Fruit fly (Drosophila melanogaster): ENCODE data around the gene abd-A.

DNA sequence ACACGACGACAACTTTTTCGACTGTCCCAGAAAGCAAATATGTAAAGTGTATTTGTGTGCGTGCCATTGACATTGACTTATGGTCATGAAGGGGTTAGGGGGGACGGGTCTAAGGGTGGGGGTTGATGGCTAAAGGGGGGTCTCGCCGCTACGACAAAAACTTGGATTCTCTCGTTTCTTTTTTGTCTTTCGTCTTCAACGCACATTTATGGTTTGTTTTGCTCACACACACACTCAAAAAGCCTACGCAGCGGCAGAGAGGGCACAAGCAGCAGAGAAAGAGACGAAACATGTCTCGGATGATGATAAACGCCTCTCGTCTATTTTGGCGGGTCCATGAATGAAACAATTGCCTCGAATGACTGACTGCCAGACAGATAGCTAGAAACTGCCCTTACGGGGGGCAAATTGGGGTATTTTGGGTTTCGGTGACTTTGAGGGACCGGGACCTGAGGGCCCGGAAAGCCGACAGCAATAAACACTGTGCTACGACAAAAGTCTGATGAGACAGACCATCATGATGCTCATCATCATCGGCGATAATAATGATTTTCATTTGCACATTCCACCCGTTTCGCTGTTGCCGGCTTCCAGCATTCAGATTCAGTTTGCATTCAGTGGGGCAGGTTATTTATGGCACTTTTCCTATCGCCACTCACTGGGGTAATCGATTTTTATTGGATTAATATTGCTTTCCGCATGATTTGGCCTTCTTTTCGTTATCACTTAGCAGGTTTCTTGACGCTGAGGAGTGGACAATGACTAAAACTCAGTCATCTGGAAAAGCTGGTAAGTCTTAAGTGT, 21.0 kb upstream of the abd-A start:
- TF ChIP-seq psq (GFP tag; optimal IDR thresholded peaks at IDR 0.05) (no peak), Mio (GFP tag; optimal IDR thresholded peaks at IDR 0.05) (no peak), CrebA (GFP tag; optimal IDR thresholded peaks at IDR 0.05; ENCODE audit: borderline replicate concordance) (no peak), dmrt93B (GFP tag; optimal IDR thresholded peaks at IDR 0.05) (no peak), GATAd (GFP tag; optimal IDR thresholded peaks at IDR 0.05) (no peak)
